Fruit fly (Drosophila melanogaster) whole organism, embryonic: ENCODE data around the gene CG15529.
A peak's percentile ranks its signal among the peaks of the same experiment; 100 is the strongest.

ENCODE experiments used
- Bdp1 ChIP-seq: fragments of 200-800 bp; sonication (Bioruptor generic); optimal IDR thresholded peaks from 3 replicates; lab custom pipeline; 2016; ENCODE audit warnings: missing biosample characterization, missing genetic modification characterization
- CG10366 ChIP-seq: fragments of 200-800 bp; sonication (Bioruptor generic); IDR thresholded peaks from 2 replicates; pipeline ENCODE4 v1.3.6; 2022; ENCODE audit warnings: missing biosample characterization, missing genetic modification characterization
- CG11695 ChIP-seq: fragments of 200-800 bp; sonication (Bioruptor generic); IDR thresholded peaks from 3 replicates; pipeline ENCODE4 v1.3.6; 2022; ENCODE audit warnings: missing biosample characterization, missing genetic modification characterization
- CG15269 ChIP-seq: fragments of 200-800 bp; sonication (Bioruptor generic); optimal IDR thresholded peaks from 2 replicates; lab custom pipeline; 2018; ENCODE audit warnings: missing biosample characterization, mild to moderate bottlenecking, missing genetic modification characterization, moderate library complexity
- CG15514 ChIP-seq: fragments of 200-800 bp; sonication (Bioruptor generic); optimal IDR thresholded peaks from 3 replicates; lab custom pipeline; 2017; ENCODE audit warnings: missing biosample characterization, missing genetic modification characterization, mild to moderate bottlenecking, moderate library complexity, missing genetic modification reagents
- CG17568 ChIP-seq: fragments of 200-800 bp; sonication (Bioruptor generic); optimal IDR thresholded peaks from 2 replicates; lab custom pipeline; 2018; ENCODE audit warnings: missing biosample characterization, mild to moderate bottlenecking, missing genetic modification characterization, moderate library complexity
- CG17802 ChIP-seq: fragments of 200-800 bp; sonication (Bioruptor generic); optimal IDR thresholded peaks from 2 replicates; lab custom pipeline; 2018; ENCODE audit warnings: missing biosample characterization, mild to moderate bottlenecking, missing genetic modification characterization, moderate library complexity
- CG17829 ChIP-seq: fragments of 200-800 bp; optimal IDR thresholded peaks from 2 replicates; lab custom pipeline; 2019; ENCODE audit warnings: missing biosample characterization, mild to moderate bottlenecking, missing genetic modification characterization, moderate library complexity
- CG18619 ChIP-seq: fragments of 200-800 bp; sonication (Bioruptor generic); optimal IDR thresholded peaks from 3 replicates; lab custom pipeline; 2017; ENCODE audit warnings: missing biosample characterization, mild to moderate bottlenecking, missing genetic modification characterization
- CG2120 ChIP-seq: fragments of 200-800 bp; sonication (Bioruptor generic); optimal IDR thresholded peaks from 3 replicates; lab custom pipeline; 2016; ENCODE audit warnings: missing biosample characterization, missing genetic modification characterization
- CG2712 ChIP-seq: fragments of 200-800 bp; optimal IDR thresholded peaks from 3 replicates; lab custom pipeline; 2019; ENCODE audit warnings: missing biosample characterization, mild to moderate bottlenecking, missing genetic modification characterization, moderate library complexity
- CG3065 ChIP-seq: fragments of 200-800 bp; sonication (Bioruptor generic); optimal IDR thresholded peaks from 2 replicates; lab custom pipeline; 2016; ENCODE audit warnings: missing biosample characterization, missing genetic modification characterization
- CG6254 ChIP-seq: fragments of 200-800 bp; sonication (Bioruptor generic); optimal IDR thresholded peaks from 3 replicates; lab custom pipeline; 2017; ENCODE audit warnings: mild to moderate bottlenecking, missing biosample characterization, missing genetic modification reagents, missing genetic modification characterization
- CG7271 ChIP-seq: fragments of 200-800 bp; sonication (Bioruptor generic); optimal IDR thresholded peaks from 2 replicates; lab custom pipeline; 2018; ENCODE audit warnings: missing biosample characterization, mild to moderate bottlenecking, missing genetic modification characterization, moderate library complexity
- CG7357 ChIP-seq: fragments of 200-800 bp; sonication (Bioruptor generic); IDR thresholded peaks from 3 replicates; pipeline ENCODE4 v1.3.6; 2022; ENCODE audit warnings: missing biosample characterization, missing genetic modification characterization
- CG9932 ChIP-seq: fragments of 200-800 bp; sonication (Bioruptor generic); IDR thresholded peaks from 2 replicates; pipeline ENCODE4 v1.3.6; 2022; ENCODE audit warnings: missing biosample characterization, missing genetic modification characterization
- Dip3 ChIP-seq: fragments of 200-800 bp; sonication (Bioruptor generic); optimal IDR thresholded peaks from 3 replicates; lab custom pipeline; 2016; ENCODE audit warnings: missing biosample characterization, missing genetic modification characterization
- Drgx ChIP-seq: fragments of 200-800 bp; sonication (Bioruptor generic); IDR thresholded peaks from 2 replicates; pipeline ENCODE4 v1.3.6; 2022; ENCODE audit warnings: missing biosample characterization, missing genetic modification characterization
- Fer1 ChIP-seq: fragments of 200-800 bp; sonication (Bioruptor generic); optimal IDR thresholded peaks from 2 replicates; lab custom pipeline; 2017; ENCODE audit warnings: missing biosample characterization, mild to moderate bottlenecking, missing genetic modification characterization
- Lhr ChIP-seq: fragments of 200-800 bp; sonication (Bioruptor generic); optimal IDR thresholded peaks from 3 replicates; lab custom pipeline; 2017; ENCODE audit warnings: mild to moderate bottlenecking, missing biosample characterization, missing genetic modification reagents, missing genetic modification characterization
- Opbp ChIP-seq: fragments of 200-800 bp; sonication (Bioruptor generic); IDR thresholded peaks from 3 replicates; pipeline ENCODE4 v1.3.6; 2022; ENCODE audit warnings: missing biosample characterization, missing genetic modification characterization; ENCODE audit not compliant: partially characterized antibody
- Optix ChIP-seq: fragments of 200-800 bp; sonication (Bioruptor generic); IDR thresholded peaks from 3 replicates; pipeline ENCODE4 v1.3.6; 2022; ENCODE audit warnings: missing biosample characterization, missing genetic modification characterization
- Sox102F ChIP-seq: fragments of 200-800 bp; sonication (Bioruptor generic); optimal IDR thresholded peaks from 2 replicates; lab custom pipeline; 2018; ENCODE audit warnings: missing biosample characterization, mild to moderate bottlenecking, missing genetic modification characterization, moderate library complexity
- Sry-β ChIP-seq: fragments of 200-800 bp; sonication (Bioruptor generic); optimal IDR thresholded peaks from 2 replicates; lab custom pipeline; 2018; ENCODE audit warnings: missing biosample characterization, mild to moderate bottlenecking, missing genetic modification characterization, moderate library complexity
- Xbp1 ChIP-seq: fragments of 200-800 bp; sonication (Bioruptor generic); optimal IDR thresholded peaks from 3 replicates; lab custom pipeline; 2016; ENCODE audit warnings: missing biosample characterization, mild to moderate bottlenecking, missing genetic modification characterization
- Xrp1 ChIP-seq: fragments of 200-800 bp; sonication (Bioruptor generic); IDR thresholded peaks from 2 replicates; pipeline ENCODE4 v1.3.6; 2022; ENCODE audit warnings: missing biosample characterization, missing genetic modification characterization
- ara ChIP-seq: fragments of 200-800 bp; sonication (Bioruptor generic); IDR thresholded peaks from 2 replicates; pipeline ENCODE4 v1.3.6; 2022; ENCODE audit warnings: missing biosample characterization, missing genetic modification characterization
- ash1 ChIP-seq: fragments of 200-800 bp; sonication (Bioruptor generic); optimal IDR thresholded peaks from 2 replicates; lab custom pipeline; 2018; ENCODE audit warnings: missing biosample characterization, mild to moderate bottlenecking, missing genetic modification characterization
- ci ChIP-seq: fragments of 200-800 bp; sonication (Bioruptor generic); IDR thresholded peaks from 3 replicates; pipeline ENCODE4 v1.3.6; 2022; ENCODE audit warnings: missing biosample characterization, missing genetic modification characterization
- crol ChIP-seq: fragments of 200-800 bp; sonication (Bioruptor generic); IDR thresholded peaks from 2 replicates; pipeline ENCODE4 v1.3.6; 2022; ENCODE audit warnings: missing biosample characterization, missing genetic modification characterization
- dm ChIP-seq: fragments of 200-800 bp; sonication (Bioruptor generic); optimal IDR thresholded peaks from 3 replicates; lab custom pipeline; 2016; ENCODE audit warnings: missing biosample characterization, missing genetic modification characterization
- dmrt11E ChIP-seq: fragments of 200-800 bp; sonication (Bioruptor generic); optimal IDR thresholded peaks from 3 replicates; lab custom pipeline; 2018; ENCODE audit warnings: missing biosample characterization, mild to moderate bottlenecking, missing genetic modification characterization, moderate library complexity
- dpn ChIP-seq, 2 experiments: fragments of 200-800 bp; sonication (Bioruptor generic); optimal IDR thresholded peaks; 3 replicates each; lab custom pipeline; 2016; ENCODE audit warnings: missing biosample characterization in 2 of 2, missing genetic modification characterization in 2 of 2
- fru ChIP-seq: fragments of >200 bp; optimal IDR thresholded peaks from 2 replicates; lab custom pipeline; 2017
- gro ChIP-seq: fragments of 200-800 bp; sonication (Bioruptor generic); optimal IDR thresholded peaks from 2 replicates; lab custom pipeline; 2016; ENCODE audit warnings: missing biosample characterization, missing genetic modification characterization
- gsb ChIP-seq: fragments of 200-800 bp; sonication (Bioruptor generic); IDR thresholded peaks from 2 replicates; pipeline ENCODE4 v1.3.6; 2022; ENCODE audit warnings: missing biosample characterization, missing genetic modification characterization
- mam ChIP-seq: fragments of 200-800 bp; sonication (Bioruptor generic); optimal IDR thresholded peaks from 3 replicates; lab custom pipeline; 2016; ENCODE audit warnings: missing biosample characterization, missing genetic modification characterization
- nom ChIP-seq: fragments of 200-800 bp; sonication (Bioruptor generic); optimal IDR thresholded peaks from 2 replicates; lab custom pipeline; 2017; ENCODE audit warnings: missing biosample characterization, missing genetic modification characterization, mild to moderate bottlenecking, moderate library complexity, missing genetic modification reagents
- pan ChIP-seq, 4 experiments: fragments of >200 bp in 3 of 4; fragments of 200-800 bp in 1 of 4; sonication (Bioruptor generic) in 1 of 4; optimal IDR thresholded peaks in 3 of 4; IDR thresholded peaks in 1 of 4; 2 replicates each; pipeline versions ENCODE4 v1.3.6 to Lab custom; 2017 to 2022; ENCODE audit warnings: missing biosample characterization in 2 of 4, missing genetic modification characterization in 2 of 4, mixed read lengths in 1 of 4
- pb ChIP-seq: fragments of 200-800 bp; sonication (Bioruptor generic); optimal IDR thresholded peaks from 3 replicates; lab custom pipeline; 2016; ENCODE audit warnings: missing biosample characterization, missing genetic modification characterization
- pita ChIP-seq: fragments of 200-800 bp; sonication (Bioruptor generic); optimal IDR thresholded peaks from 2 replicates; lab custom pipeline; 2017; ENCODE audit warnings: missing biosample characterization, mild to moderate bottlenecking, missing genetic modification characterization
- prd ChIP-seq, 3 experiments: fragments of >200 bp in 2 of 3; fragments of 200-800 bp in 1 of 3; sonication (Bioruptor generic) in 1 of 3; optimal IDR thresholded peaks in 2 of 3; IDR thresholded peaks in 1 of 3; 2 replicates in 2 of 3; 3 replicates in 1 of 3; pipeline versions ENCODE4 v1.3.6 to Lab custom; 2017 to 2022; ENCODE audit warnings: missing biosample characterization in 1 of 3, missing genetic modification characterization in 1 of 3
- sc ChIP-seq, 3 experiments: fragments of >200 bp in 2 of 3; fragments of 200-800 bp in 1 of 3; sonication (Bioruptor generic) in 1 of 3; optimal IDR thresholded peaks; 2 replicates in 2 of 3; 3 replicates in 1 of 3; lab custom pipeline; 2017; ENCODE audit warnings: mild to moderate bottlenecking in 1 of 3, missing biosample characterization in 1 of 3, missing genetic modification characterization in 1 of 3, missing genetic modification reagents in 1 of 3
- sens-2 ChIP-seq: fragments of 200-800 bp; sonication (Bioruptor generic); IDR thresholded peaks from 2 replicates; pipeline ENCODE4 v1.3.6; 2022; ENCODE audit warnings: missing biosample characterization, missing genetic modification characterization
- trh ChIP-seq: fragments of 200-800 bp; sonication (Bioruptor generic); optimal IDR thresholded peaks from 2 replicates; lab custom pipeline; 2016; ENCODE audit warnings: missing biosample characterization, missing genetic modification characterization
- wdn ChIP-seq: fragments of 200-800 bp; sonication (Bioruptor generic); IDR thresholded peaks from 2 replicates; pipeline ENCODE4 v1.3.6; 2022; ENCODE audit warnings: missing biosample characterization, missing genetic modification characterization

Gene CG15529

dm6 chr3R:30151300-30152109 lies at the start of gene CG15529 (continued):
- TF ChIP-seq Optix (GFP tag; lab: Robert Waterston, UW): 0 out of 3 replicates have a peak, but pooled peaks have one; percentile 23
- no peak for TF ChIP-seq CG2120
- TF ChIP-seq Dip3 (GFP tag; lab: Kevin White, UChicago): no peak
- TF ChIP-seq sc (optimal IDR thresholded peaks at IDR 0.05; lab: Kevin White, UChicago): no peak
- no peak for TF ChIP-seq sc (GFP tag; optimal IDR thresholded peaks at IDR 0.05; lab: Kevin White, UChicago)
- TF ChIP-seq nom: peak; percentile 60
- TF ChIP-seq Xrp1 (GFP tag; lab: Robert Waterston, UW): 0 out of 2 replicates have a peak, but pooled peaks have one; percentile 19
- peak; percentile 74 for TF ChIP-seq Drgx (GFP tag; lab: Robert Waterston, UW)
- no peak for TF ChIP-seq CG7357 (GFP tag; lab: Robert Waterston, UW)
- TF ChIP-seq Fer1 (GFP tag; lab: Kevin White, UChicago): no peak
- no peak for TF ChIP-seq CG15514 (GFP tag; lab: Kevin White, UChicago)
- TF ChIP-seq fru (lab: Kevin White, UChicago): no peak
- 0 out of 3 replicates have a peak, but pooled peaks have one; percentile 39 for TF ChIP-seq ci (GFP tag; lab: Robert Waterston, UW)
- no peak for TF ChIP-seq mam (GFP tag; lab: Kevin White, UChicago)
- no peak for TF ChIP-seq pita
- TF ChIP-seq CG9932 (GFP tag; lab: Robert Waterston, UW): peak; percentile 54
- no peak for TF ChIP-seq Lhr (GFP tag; lab: Kevin White, UChicago)
- TF ChIP-seq Sry-β: no peak
- no peak for TF ChIP-seq sens-2 (GFP tag; lab: Robert Waterston, UW)
- no peak for TF ChIP-seq dpn (GFP tag; optimal IDR thresholded peaks at IDR 0.05; lab: Kevin White, UChicago)

- TF ChIP-seq CG17829 (tag; lab: Kevin White, UChicago): no peak
- TF ChIP-seq ara: no peak
- no peak for TF ChIP-seq CG2712 (tag; lab: Kevin White, UChicago)
- TF ChIP-seq gsb (GFP tag; lab: Robert Waterston, UW): no peak
- TF ChIP-seq CG15269 (tag; lab: Kevin White, UChicago): no peak
- TF ChIP-seq dmrt11E (tag; lab: Kevin White, UChicago): no peak
- peak; percentile 71 for TF ChIP-seq CG10366
- peak; percentile 39 for TF ChIP-seq CG6254 (GFP tag; lab: Kevin White, UChicago)
- no peak for TF ChIP-seq Bdp1 (GFP tag; lab: Kevin White, UChicago)
- TF ChIP-seq trh (GFP tag; lab: Kevin White, UChicago): no peak
- TF ChIP-seq dm (GFP tag; lab: Kevin White, UChicago): no peak
- no peak for TF ChIP-seq prd (optimal IDR thresholded peaks at IDR 0.05; lab: Kevin White, UChicago)
- no peak for TF ChIP-seq prd (GFP tag; IDR thresholded peaks at IDR 0.05; lab: Robert Waterston, UW)
- TF ChIP-seq CG18619 (GFP tag; lab: Kevin White, UChicago): no peak
- TF ChIP-seq Sox102F (GFP tag; lab: Kevin White, UChicago): no peak
- TF ChIP-seq wdn (GFP tag; lab: Robert Waterston, UW): no peak
- no peak; the same call in 1 of the 2 replicates for TF ChIP-seq crol (GFP tag; lab: Robert Waterston, UW)
- no peak for TF ChIP-seq CG11695
- no peak for TF ChIP-seq gro
- TF ChIP-seq CG7271 (tag; lab: Kevin White, UChicago): no peak
- TF ChIP-seq pan (optimal IDR thresholded peaks at IDR 0.05; lab: Kevin White, UChicago): no peak
- peak in 1 of 2 experiments; percentile 22 for TF ChIP-seq pan (GFP tag; optimal IDR thresholded peaks at IDR 0.05 in 1 of 2, IDR thresholded peaks at IDR 0.05 in 1 of 2)
- no peak for TF ChIP-seq pb (GFP tag; lab: Kevin White, UChicago)
- no peak for TF ChIP-seq Opbp (GFP tag; lab: Robert Waterston, UW)
- TF ChIP-seq CG17802: no peak
- no peak for TF ChIP-seq Optix (GFP tag; lab: Robert Waterston, UW)
- TF ChIP-seq Xbp1 (GFP tag; lab: Kevin White, UChicago): no peak
- TF ChIP-seq CG17568: no peak
- TF ChIP-seq CG3065 (GFP tag; lab: Kevin White, UChicago): no peak
- TF ChIP-seq ash1 (GFP tag; lab: Kevin White, UChicago): no peak
Measured at dm6 chr3R:30102806-30103619, 48.8 kb upstream of the CG15529 start.
